Fruit fly (Drosophila melanogaster) whole organism: ENCODE results near the gene ND-18.

ENCODE experiments used
- CG8478 ChIP-seq: fragments of >200 bp; optimal IDR thresholded peaks from 2 replicates; lab custom pipeline; 2018; ENCODE audit warnings: inconsistent platforms
- Dll ChIP-seq: fragments of >200 bp; optimal IDR thresholded peaks from 2 replicates; lab custom pipeline; 2017
- EcR ChIP-seq, 2 experiments: fragments of >200 bp; optimal IDR thresholded peaks; 2 replicates each; lab custom pipeline; 2017; ENCODE audit warnings: missing biosample characterization in 2 of 2, missing genetic modification characterization in 2 of 2, missing genetic modification reagents in 2 of 2
- pan ChIP-seq: fragments of >200 bp; optimal IDR thresholded peaks from 2 replicates; lab custom pipeline; 2017
- psq ChIP-seq: fragments of >200 bp; optimal IDR thresholded peaks from 2 replicates; lab custom pipeline; 2017
- usp ChIP-seq: fragments of >200 bp; optimal IDR thresholded peaks from 2 replicates; lab custom pipeline; 2017; ENCODE audit warnings: missing biosample characterization, missing genetic modification characterization, mixed read lengths

The ND-18 gene

dm6 chrX:19491984-19492584, at the start of gene ND-18, which contains the start of gene pcm:
TSS of gene ND-18 (plus strand) at chrX:19492421.
TSS of gene pcm (minus strand) at chrX:19492011.
- TF ChIP-seq psq (lab: Kevin White, UChicago) (no peak), Dll (lab: Kevin White, UChicago) (no peak), EcR (GFP tag; optimal IDR thresholded peaks at IDR 0.05; lab: Kevin White, UChicago) (no peak), pan (lab: Kevin White, UChicago) (no peak), CG8478 (lab: Kevin White, UChicago) (no peak), usp (no peak)

- TF ChIP-seq psq (lab: Kevin White, UChicago): no peak
- TF ChIP-seq Dll (lab: Kevin White, UChicago): no peak
Measured at dm6 chrX:19448297-19448696, 43.9 kb upstream of the ND-18 start.

- no peak for TF ChIP-seq psq (lab: Kevin White, UChicago)
- TF ChIP-seq usp: no peak
- no peak for TF ChIP-seq EcR (GFP tag; optimal IDR thresholded peaks at IDR 0.05; lab: Kevin White, UChicago)
- no peak for TF ChIP-seq pan (lab: Kevin White, UChicago)
- TF ChIP-seq Dll (lab: Kevin White, UChicago): no peak
- TF ChIP-seq CG8478 (lab: Kevin White, UChicago): no peak
Measured at dm6 chrX:19453138-19453537, 39.1 kb upstream of the ND-18 start.

dm6 chrX:19461630-19462029, 30.6 kb upstream of the ND-18 start:
- TF ChIP-seq Dll (lab: Kevin White, UChicago): no peak
- TF ChIP-seq CG8478 (lab: Kevin White, UChicago): no peak
- no peak for TF ChIP-seq pan (lab: Kevin White, UChicago)
- no peak for TF ChIP-seq psq (lab: Kevin White, UChicago)

- no peak for TF ChIP-seq EcR (GFP tag; optimal IDR thresholded peaks at IDR 0.05; lab: Kevin White, UChicago)
- TF ChIP-seq usp: no peak
- TF ChIP-seq pan (lab: Kevin White, UChicago): no peak
- TF ChIP-seq Dll (lab: Kevin White, UChicago): no peak
- TF ChIP-seq psq (lab: Kevin White, UChicago): no peak
- no peak for TF ChIP-seq CG8478 (lab: Kevin White, UChicago)
Measured at dm6 chrX:19474763-19475162, 17.5 kb upstream of the ND-18 start, which contains the start of gene narya. TSS of gene narya (plus strand) at chrX:19475063.

- TF ChIP-seq psq (lab: Kevin White, UChicago) (no peak), usp (no peak), Dll (lab: Kevin White, UChicago) (no peak), pan (lab: Kevin White, UChicago) (no peak), EcR (GFP tag; optimal IDR thresholded peaks at IDR 0.05; lab: Kevin White, UChicago) (no peak), CG8478 (lab: Kevin White, UChicago) (no peak)
Measured at dm6 chrX:19479134-19479533, 13.1 kb upstream of the ND-18 start, which contains the start of gene CG32533. TSS of gene CG32533 (minus strand) at chrX:19479411.

dm6 chrX:19479869-19480326, 12.3 kb upstream of the ND-18 start, which contains the start of the genes Naa15-16 and mRpS14:
TSS of gene Naa15-16 (plus strand) at chrX:19479984.
TSS of gene mRpS14 (minus strand) at chrX:19480238.
- no peak for TF ChIP-seq usp
- TF ChIP-seq EcR (GFP tag; optimal IDR thresholded peaks at IDR 0.05; lab: Kevin White, UChicago): no peak
- no peak for TF ChIP-seq pan (lab: Kevin White, UChicago)
- TF ChIP-seq psq (lab: Kevin White, UChicago): no peak
- TF ChIP-seq Dll (lab: Kevin White, UChicago): no peak
- no peak for TF ChIP-seq CG8478 (lab: Kevin White, UChicago)

dm6 chrX:19480544-19481127, 11.6 kb upstream of the ND-18 start:
- TF ChIP-seq usp: no peak
- no peak for TF ChIP-seq Dll (lab: Kevin White, UChicago)
- TF ChIP-seq CG8478 (lab: Kevin White, UChicago): no peak
- TF ChIP-seq pan (lab: Kevin White, UChicago): no peak
- no peak for TF ChIP-seq psq (lab: Kevin White, UChicago)
- no peak for TF ChIP-seq EcR (GFP tag; optimal IDR thresholded peaks at IDR 0.05; lab: Kevin White, UChicago)

dm6 chrX:19485057-19485456, 7.2 kb upstream of the ND-18 start:
- TF ChIP-seq Dll (lab: Kevin White, UChicago): no peak
- TF ChIP-seq CG8478 (lab: Kevin White, UChicago): no peak
- TF ChIP-seq pan (lab: Kevin White, UChicago): no peak
- TF ChIP-seq EcR (GFP tag; optimal IDR thresholded peaks at IDR 0.05; lab: Kevin White, UChicago): no peak
- TF ChIP-seq psq (lab: Kevin White, UChicago): no peak
- no peak for TF ChIP-seq usp

- TF ChIP-seq CG8478 (lab: Kevin White, UChicago) (no peak), EcR (GFP tag; optimal IDR thresholded peaks at IDR 0.05; lab: Kevin White, UChicago) (no peak), usp (no peak), pan (lab: Kevin White, UChicago) (no peak), psq (lab: Kevin White, UChicago) (no peak), Dll (lab: Kevin White, UChicago) (no peak)
Measured at dm6 chrX:19494285-19494684, 2.1 kb downstream of the ND-18 start, which contains the start of gene CG12204. TSS of gene CG12204 (minus strand) at chrX:19494401.

- TF ChIP-seq Dll (lab: Kevin White, UChicago) (no peak), pan (lab: Kevin White, UChicago) (no peak), CG8478 (lab: Kevin White, UChicago) (no peak), psq (lab: Kevin White, UChicago) (no peak), usp (no peak), EcR (GFP tag; optimal IDR thresholded peaks at IDR 0.05; lab: Kevin White, UChicago) (no peak)
Measured at dm6 chrX:19494830-19495610, 2.8 kb downstream of the ND-18 start, which contains the start of the genes ksh, CG14200 and Pfrx. TSS of gene ksh (minus strand) at chrX:19494992. TSS of gene CG14200 (plus strand) at chrX:19495505. TSS of gene Pfrx (plus strand) at chrX:19495505.
